Fruit fly (Drosophila melanogaster) whole organism, embryonic: ENCODE data around the gene dbe.

Experiments
- Atf-2 ChIP-seq: fragments of 200-800 bp; sonication (Bioruptor generic); optimal IDR thresholded peaks from 2 replicates; lab custom pipeline; 2016; ENCODE audit warnings: missing biosample characterization, missing genetic modification characterization
- CG11456 ChIP-seq: fragments of 200-800 bp; sonication (Bioruptor generic); IDR thresholded peaks from 3 replicates; pipeline ENCODE4 v1.3.6; 2022; ENCODE audit warnings: missing biosample characterization, missing genetic modification characterization
- CG1233 ChIP-seq: fragments of 200-800 bp; sonication (Bioruptor generic); optimal IDR thresholded peaks from 4 replicates; lab custom pipeline; 2018; ENCODE audit warnings: missing biosample characterization, mild to moderate bottlenecking, missing genetic modification characterization
- CG13424 ChIP-seq: fragments of 200-800 bp; sonication (Bioruptor generic); optimal IDR thresholded peaks from 2 replicates; lab custom pipeline; 2019; ENCODE audit warnings: missing biosample characterization, mild to moderate bottlenecking, missing genetic modification characterization, moderate library complexity
- CG1603 ChIP-seq: fragments of 200-800 bp; sonication (Bioruptor generic); optimal IDR thresholded peaks from 2 replicates; lab custom pipeline; 2019; ENCODE audit warnings: missing biosample characterization, mild to moderate bottlenecking, missing genetic modification characterization, moderate library complexity
- CG16813 ChIP-seq: fragments of 200-800 bp; sonication (Bioruptor generic); IDR thresholded peaks from 3 replicates; pipeline ENCODE4 v1.3.6; 2022; ENCODE audit warnings: missing biosample characterization, missing genetic modification characterization; ENCODE audit not compliant: partially characterized antibody
- CG17802 ChIP-seq: fragments of 200-800 bp; sonication (Bioruptor generic); optimal IDR thresholded peaks from 2 replicates; lab custom pipeline; 2018; ENCODE audit warnings: missing biosample characterization, mild to moderate bottlenecking, missing genetic modification characterization, moderate library complexity
- CG1832 ChIP-seq: fragments of 200-800 bp; sonication (Bioruptor generic); optimal IDR thresholded peaks from 2 replicates; lab custom pipeline; 2017; ENCODE audit warnings: missing biosample characterization, mild to moderate bottlenecking, missing genetic modification characterization, inconsistent platforms
- CG18476 ChIP-seq: fragments of 200-800 bp; sonication (Bioruptor generic); optimal IDR thresholded peaks from 2 replicates; lab custom pipeline; 2016; ENCODE audit warnings: missing biosample characterization, mild to moderate bottlenecking, missing genetic modification characterization
- CG18599 ChIP-seq: fragments of 200-800 bp; sonication (Bioruptor generic); optimal IDR thresholded peaks from 3 replicates; lab custom pipeline; 2017; ENCODE audit warnings: missing biosample characterization, missing genetic modification characterization, mild to moderate bottlenecking, moderate library complexity, missing genetic modification reagents
- CG2678 ChIP-seq: fragments of 200-800 bp; sonication (Bioruptor generic); optimal IDR thresholded peaks from 3 replicates; lab custom pipeline; 2019; ENCODE audit warnings: missing biosample characterization, mild to moderate bottlenecking, missing genetic modification characterization, moderate library complexity
- CG42726 ChIP-seq: fragments of 200-800 bp; sonication (Bioruptor generic); IDR thresholded peaks from 2 replicates; pipeline ENCODE4 v1.3.6; 2022; ENCODE audit warnings: missing biosample characterization, missing genetic modification characterization; ENCODE audit not compliant: partially characterized antibody
- CG5953 ChIP-seq: fragments of 200-800 bp; sonication (Bioruptor generic); IDR thresholded peaks from 2 replicates; pipeline ENCODE4 v1.3.6; 2022; ENCODE audit warnings: missing biosample characterization, missing genetic modification characterization
- CG6765 ChIP-seq: fragments of 200-800 bp; sonication (Bioruptor generic); optimal IDR thresholded peaks from 3 replicates; lab custom pipeline; 2017; ENCODE audit warnings: missing biosample characterization, mild to moderate bottlenecking, missing genetic modification characterization
- CG7357 ChIP-seq: fragments of 200-800 bp; sonication (Bioruptor generic); IDR thresholded peaks from 3 replicates; pipeline ENCODE4 v1.3.6; 2022; ENCODE audit warnings: missing biosample characterization, missing genetic modification characterization
- CG8089 ChIP-seq: fragments of 200-800 bp; sonication (Bioruptor generic); optimal IDR thresholded peaks from 3 replicates; lab custom pipeline; 2016; ENCODE audit warnings: missing biosample characterization, missing genetic modification characterization
- CG8765 ChIP-seq: fragments of 200-800 bp; sonication (Bioruptor generic); IDR thresholded peaks from 2 replicates; pipeline ENCODE4 v1.3.6; 2022; ENCODE audit warnings: missing biosample characterization, missing genetic modification characterization
- CG9817 ChIP-seq: fragments of 200-800 bp; sonication (Bioruptor generic); optimal IDR thresholded peaks from 2 replicates; lab custom pipeline; 2018; ENCODE audit warnings: missing biosample characterization, mild to moderate bottlenecking, missing genetic modification characterization, moderate library complexity
- Camta ChIP-seq: fragments of 200-800 bp; sonication (Bioruptor generic); optimal IDR thresholded peaks from 2 replicates; lab custom pipeline; 2016; ENCODE audit warnings: missing biosample characterization, missing genetic modification characterization
- ERR ChIP-seq: fragments of 200-800 bp; sonication (Bioruptor generic); optimal IDR thresholded peaks from 2 replicates; lab custom pipeline; 2016; ENCODE audit warnings: missing biosample characterization, missing genetic modification characterization
- Elba2 ChIP-seq: fragments of 200-800 bp; sonication (Bioruptor generic); optimal IDR thresholded peaks from 3 replicates; lab custom pipeline; 2016; ENCODE audit warnings: missing biosample characterization, missing genetic modification characterization
- GATAe ChIP-seq: fragments of 200-800 bp; sonication (Bioruptor generic); conservative IDR thresholded peaks from 2 replicates; pipeline ENCODE4 v1.3.6; 2022; ENCODE audit warnings: missing biosample characterization, missing genetic modification characterization
- H2.0 ChIP-seq: fragments of 200-800 bp; sonication (Bioruptor generic); IDR thresholded peaks from 2 replicates; pipeline ENCODE4 v1.3.6; 2022; ENCODE audit warnings: missing biosample characterization, missing genetic modification characterization
- Hand ChIP-seq: fragments of 200-800 bp; sonication (Bioruptor generic); optimal IDR thresholded peaks from 2 replicates; lab custom pipeline; 2017; ENCODE audit warnings: mild to moderate bottlenecking, missing biosample characterization, missing genetic modification reagents, missing genetic modification characterization
- Hey ChIP-seq: fragments of 200-800 bp; sonication (Bioruptor generic); optimal IDR thresholded peaks from 3 replicates; lab custom pipeline; 2018; ENCODE audit warnings: missing biosample characterization, mild to moderate bottlenecking, missing genetic modification characterization
- Myb ChIP-seq: fragments of 200-800 bp; sonication (Bioruptor generic); optimal IDR thresholded peaks from 2 replicates; lab custom pipeline; 2016; ENCODE audit warnings: missing biosample characterization, missing genetic modification characterization
- NFAT ChIP-seq: fragments of 200-800 bp; sonication (Bioruptor generic); IDR thresholded peaks from 2 replicates; pipeline ENCODE4 v1.3.6; 2022; ENCODE audit warnings: missing biosample characterization, missing genetic modification characterization
- Nf-YA ChIP-seq: fragments of 200-800 bp; sonication (Bioruptor generic); IDR thresholded peaks from 2 replicates; pipeline ENCODE4 v1.3.6; 2022; ENCODE audit warnings: missing biosample characterization, missing genetic modification characterization
- Oaz ChIP-seq: fragments of 200-800 bp; sonication (Bioruptor generic); IDR thresholded peaks from 2 replicates; pipeline ENCODE4 v1.3.6; 2022; ENCODE audit warnings: missing biosample characterization, missing genetic modification characterization
- ase ChIP-seq: fragments of 200-800 bp; sonication (Bioruptor generic); IDR thresholded peaks from 3 replicates; pipeline ENCODE4 v1.3.6; 2022; ENCODE audit warnings: missing biosample characterization, missing genetic modification characterization
- br ChIP-seq: fragments of >200 bp; optimal IDR thresholded peaks from 2 replicates; lab custom pipeline; 2017
- btn ChIP-seq: fragments of 200-800 bp; sonication (Bioruptor generic); optimal IDR thresholded peaks from 2 replicates; lab custom pipeline; 2016; ENCODE audit warnings: missing biosample characterization, missing genetic modification characterization
- chm ChIP-seq: fragments of 200-800 bp; sonication (Bioruptor generic); IDR thresholded peaks from 2 replicates; pipeline ENCODE4 v1.3.6; 2022; ENCODE audit warnings: missing biosample characterization, missing genetic modification characterization
- disco-r ChIP-seq: fragments of 200-800 bp; sonication (Bioruptor generic); optimal IDR thresholded peaks from 2 replicates; lab custom pipeline; 2016; ENCODE audit warnings: missing biosample characterization, missing genetic modification characterization
- dmrt99B ChIP-seq: fragments of 200-800 bp; sonication (Bioruptor generic); optimal IDR thresholded peaks from 2 replicates; lab custom pipeline; 2018; ENCODE audit warnings: missing biosample characterization, mild to moderate bottlenecking, missing genetic modification characterization, moderate library complexity
- ftz-f1 ChIP-seq: fragments of 200-800 bp; sonication (Bioruptor generic); optimal IDR thresholded peaks from 2 replicates; lab custom pipeline; 2016; ENCODE audit warnings: missing biosample characterization, missing genetic modification characterization
- gem ChIP-seq: fragments of 200-800 bp; sonication (Bioruptor generic); optimal IDR thresholded peaks from 2 replicates; lab custom pipeline; 2019; ENCODE audit warnings: missing biosample characterization, mild to moderate bottlenecking, missing genetic modification characterization, moderate library complexity
- inv ChIP-seq: fragments of 200-800 bp; sonication (Bioruptor generic); IDR thresholded peaks from 2 replicates; pipeline ENCODE4 v1.3.6; 2022; ENCODE audit warnings: missing biosample characterization, missing genetic modification characterization; ENCODE audit not compliant: partially characterized antibody
- lbe ChIP-seq: fragments of 200-800 bp; sonication (Bioruptor generic); optimal IDR thresholded peaks from 2 replicates; lab custom pipeline; 2016; ENCODE audit warnings: missing biosample characterization, mild to moderate bottlenecking, missing genetic modification characterization
- mirr ChIP-seq: fragments of 200-800 bp; sonication (Bioruptor generic); optimal IDR thresholded peaks from 3 replicates; lab custom pipeline; 2018; ENCODE audit warnings: missing biosample characterization, mild to moderate bottlenecking, missing genetic modification characterization
- onecut ChIP-seq: fragments of 200-800 bp; sonication (Bioruptor generic); IDR thresholded peaks from 2 replicates; pipeline ENCODE4 v1.3.6; 2022; ENCODE audit warnings: missing biosample characterization, missing genetic modification characterization
- pzg ChIP-seq: fragments of 200-800 bp; sonication (Bioruptor generic); optimal IDR thresholded peaks from 3 replicates; lab custom pipeline; 2018; ENCODE audit warnings: missing biosample characterization, mild to moderate bottlenecking, missing genetic modification characterization, moderate library complexity
- sc ChIP-seq, 3 experiments: fragments of >200 bp in 2 of 3; fragments of 200-800 bp in 1 of 3; sonication (Bioruptor generic) in 1 of 3; optimal IDR thresholded peaks; 2 replicates in 2 of 3; 3 replicates in 1 of 3; lab custom pipeline; 2017; ENCODE audit warnings: mild to moderate bottlenecking in 1 of 3, missing biosample characterization in 1 of 3, missing genetic modification characterization in 1 of 3, missing genetic modification reagents in 1 of 3
- sens ChIP-seq: fragments of 200-800 bp; sonication (Bioruptor generic); peaks from one replicate; lab custom pipeline; 2016; ENCODE audit warnings: missing biosample characterization, missing genetic modification characterization
- sisA ChIP-seq: fragments of 200-800 bp; sonication (Bioruptor generic); IDR thresholded peaks from 2 replicates; pipeline ENCODE4 v1.3.6; 2022; ENCODE audit warnings: missing biosample characterization, missing genetic modification characterization
- slou ChIP-seq: fragments of 200-800 bp; sonication (Bioruptor generic); optimal IDR thresholded peaks from 3 replicates; lab custom pipeline; 2016; ENCODE audit warnings: missing biosample characterization, missing genetic modification characterization
- trem ChIP-seq: fragments of 200-800 bp; optimal IDR thresholded peaks from 3 replicates; lab custom pipeline; 2019; ENCODE audit warnings: missing biosample characterization, mild to moderate bottlenecking, missing genetic modification characterization, moderate library complexity
- tup ChIP-seq: fragments of 200-800 bp; sonication (Bioruptor generic); optimal IDR thresholded peaks from 2 replicates; lab custom pipeline; 2016; ENCODE audit warnings: missing biosample characterization, mild to moderate bottlenecking, missing genetic modification characterization, moderate library complexity
- wdn ChIP-seq: fragments of 200-800 bp; sonication (Bioruptor generic); IDR thresholded peaks from 2 replicates; pipeline ENCODE4 v1.3.6; 2022; ENCODE audit warnings: missing biosample characterization, missing genetic modification characterization

The dbe gene

dm6 chr2L:856690-857488, 12.8 kb downstream of the dbe start (continued):
- TF ChIP-seq H2.0 (GFP tag; lab: Robert Waterston, UW) = peak; percentile 74
- peak; percentile 41 for TF ChIP-seq Atf-2 (GFP tag; lab: Kevin White, UChicago)
- TF ChIP-seq NFAT (GFP tag; lab: Robert Waterston, UW) = no peak
- no peak for TF ChIP-seq CG16813 (GFP tag; lab: Robert Waterston, UW)
- TF ChIP-seq sisA (GFP tag; lab: Robert Waterston, UW) = peak; percentile 89
- TF ChIP-seq Elba2 (GFP tag; lab: Kevin White, UChicago) = no peak
- peak; percentile 23; the same call in 1 of the 2 replicates for TF ChIP-seq GATAe (GFP tag; lab: Robert Waterston, UW)
- TF ChIP-seq CG1832 (GFP tag; lab: Kevin White, UChicago) = no peak
- TF ChIP-seq CG5953 = peak; percentile 73
- TF ChIP-seq CG8089 (GFP tag; lab: Kevin White, UChicago) = peak; percentile 44
- TF ChIP-seq chm (GFP tag; lab: Robert Waterston, UW) = peak; percentile 85
- peak; percentile 50 for TF ChIP-seq Myb (GFP tag; lab: Kevin White, UChicago)
- peak; percentile 5 for TF ChIP-seq disco-r (GFP tag; lab: Kevin White, UChicago)
- peak; percentile 40 for TF ChIP-seq tup (GFP tag; lab: Kevin White, UChicago)
- peak; percentile 81 for TF ChIP-seq Nf-YA (GFP tag; lab: Robert Waterston, UW)
- TF ChIP-seq sens = peak; percentile 89
- TF ChIP-seq CG6765 = no peak
- TF ChIP-seq CG1233 (GFP tag; lab: Kevin White, UChicago) = peak; percentile 60
- peak; percentile 77 for TF ChIP-seq wdn (GFP tag; lab: Robert Waterston, UW)
- no peak for TF ChIP-seq Oaz (GFP tag; lab: Robert Waterston, UW)
- no peak for TF ChIP-seq sc (optimal IDR thresholded peaks at IDR 0.05; lab: Kevin White, UChicago)
- peak; percentile 62 for TF ChIP-seq sc (GFP tag; optimal IDR thresholded peaks at IDR 0.05; lab: Kevin White, UChicago)
- peak; percentile 88 for TF ChIP-seq dmrt99B (tag; lab: Kevin White, UChicago)
- TF ChIP-seq CG42726 (GFP tag; lab: Robert Waterston, UW) = no peak
- TF ChIP-seq ase (GFP tag; lab: Robert Waterston, UW) = peak; percentile 79
- peak; percentile 23 for TF ChIP-seq CG9817 (tag; lab: Kevin White, UChicago)
- TF ChIP-seq CG1603 (tag; lab: Kevin White, UChicago) = peak; percentile 93
- TF ChIP-seq Hand = no peak
- peak; percentile 53 for TF ChIP-seq btn (GFP tag; lab: Kevin White, UChicago)
- TF ChIP-seq Camta = no peak
- TF ChIP-seq CG17802 (tag; lab: Kevin White, UChicago) = peak; percentile 37
- no peak for TF ChIP-seq br (lab: Kevin White, UChicago)
- TF ChIP-seq CG11456 = peak; percentile 76
- no peak for TF ChIP-seq mirr (GFP tag; lab: Kevin White, UChicago)
- TF ChIP-seq CG7357 (GFP tag; lab: Robert Waterston, UW) = peak; percentile 42; the same call in 1 of the 3 replicates
- peak; percentile 68 for TF ChIP-seq CG18476
- peak; percentile 84 for TF ChIP-seq CG2678
- TF ChIP-seq slou (GFP tag; lab: Kevin White, UChicago) = no peak
- TF ChIP-seq lbe (GFP tag; lab: Kevin White, UChicago) = no peak
- TF ChIP-seq onecut (GFP tag; lab: Robert Waterston, UW) = peak; percentile 69
- TF ChIP-seq Hey = no peak
- peak; percentile 83 for TF ChIP-seq gem
- no peak for TF ChIP-seq pzg (GFP tag; lab: Kevin White, UChicago)
- no peak for TF ChIP-seq ftz-f1 (GFP tag; lab: Kevin White, UChicago)
- TF ChIP-seq trem (tag; lab: Kevin White, UChicago) = peak; percentile 63
- peak; percentile 59; the same call in 1 of the 2 replicates for TF ChIP-seq CG8765 (GFP tag; lab: Robert Waterston, UW)
- peak; percentile 3 for TF ChIP-seq ERR (GFP tag; lab: Kevin White, UChicago)
- no peak for TF ChIP-seq inv (GFP tag; lab: Robert Waterston, UW)
- TF ChIP-seq CG18599 (GFP tag; lab: Kevin White, UChicago) = peak; percentile 75
- peak; percentile 75 for TF ChIP-seq CG13424
